Fruit fly (Drosophila melanogaster) whole organism, embryonic: ENCODE measurements around the gene CG32425.

Experiments
- Abd-B ChIP-seq: fragments of 200-800 bp; sonication (Bioruptor generic); optimal IDR thresholded peaks from 2 replicates; lab custom pipeline; 2018; ENCODE audit warnings: missing biosample characterization, mild to moderate bottlenecking, missing genetic modification characterization, moderate library complexity
- Antp ChIP-seq: fragments of 200-800 bp; sonication (Bioruptor generic); optimal IDR thresholded peaks from 3 replicates; lab custom pipeline; 2016; ENCODE audit warnings: missing biosample characterization, missing genetic modification characterization
- Atf6 ChIP-seq: fragments of 200-800 bp; sonication (Bioruptor generic); IDR thresholded peaks from 2 replicates; pipeline ENCODE4 v1.3.6; 2022; ENCODE audit warnings: missing biosample characterization, missing genetic modification characterization
- B-H2 ChIP-seq: fragments of 200-800 bp; sonication (Bioruptor generic); optimal IDR thresholded peaks from 2 replicates; lab custom pipeline; 2018; ENCODE audit warnings: missing biosample characterization, mild to moderate bottlenecking, missing genetic modification characterization
- CG11398 ChIP-seq: fragments of 200-800 bp; sonication (Bioruptor generic); optimal IDR thresholded peaks from 2 replicates; lab custom pipeline; 2016; ENCODE audit warnings: missing biosample characterization, missing genetic modification characterization
- CG11723 ChIP-seq: fragments of 200-800 bp; sonication (Bioruptor generic); optimal IDR thresholded peaks from 2 replicates; lab custom pipeline; 2017; ENCODE audit warnings: missing biosample characterization, mild to moderate bottlenecking, missing genetic modification characterization
- CG12104 ChIP-seq: fragments of 200-800 bp; sonication (Bioruptor generic); optimal IDR thresholded peaks from 3 replicates; lab custom pipeline; 2016; ENCODE audit warnings: missing biosample characterization, missing genetic modification characterization
- CG12155 ChIP-seq: fragments of 200-800 bp; sonication (Bioruptor generic); optimal IDR thresholded peaks from 3 replicates; lab custom pipeline; 2016; ENCODE audit warnings: missing biosample characterization, missing genetic modification characterization
- CG12236 ChIP-seq: fragments of 200-800 bp; sonication (Bioruptor generic); optimal IDR thresholded peaks from 2 replicates; lab custom pipeline; 2016; ENCODE audit warnings: missing biosample characterization, missing genetic modification characterization
- CG13775 ChIP-seq: fragments of 200-800 bp; sonication (Bioruptor generic); optimal IDR thresholded peaks from 3 replicates; lab custom pipeline; 2017; ENCODE audit warnings: missing biosample characterization, mild to moderate bottlenecking, missing genetic modification characterization
- CG15479 ChIP-seq: fragments of 200-800 bp; sonication (Bioruptor generic); optimal IDR thresholded peaks from 3 replicates; lab custom pipeline; 2019; ENCODE audit warnings: missing biosample characterization, mild to moderate bottlenecking, missing genetic modification characterization, moderate library complexity
- CG16815 ChIP-seq: fragments of 200-800 bp; sonication (Bioruptor generic); optimal IDR thresholded peaks from 3 replicates; lab custom pipeline; 2017; ENCODE audit warnings: missing biosample characterization, mild to moderate bottlenecking, missing genetic modification characterization
- CG17186 ChIP-seq: fragments of 200-800 bp; sonication (Bioruptor generic); optimal IDR thresholded peaks from 3 replicates; lab custom pipeline; 2017; ENCODE audit warnings: missing biosample characterization, missing genetic modification reagents, missing genetic modification characterization
- CG17361 ChIP-seq: fragments of 200-800 bp; sonication (Bioruptor generic); IDR thresholded peaks from 3 replicates; pipeline ENCODE4 v1.3.6; 2022; ENCODE audit warnings: missing biosample characterization, missing genetic modification characterization
- CG18599 ChIP-seq: fragments of 200-800 bp; sonication (Bioruptor generic); optimal IDR thresholded peaks from 3 replicates; lab custom pipeline; 2017; ENCODE audit warnings: missing biosample characterization, missing genetic modification characterization, mild to moderate bottlenecking, moderate library complexity, missing genetic modification reagents
- CG2202 ChIP-seq: fragments of 200-800 bp; sonication (Bioruptor generic); optimal IDR thresholded peaks from 2 replicates; lab custom pipeline; 2018; ENCODE audit warnings: missing biosample characterization, mild to moderate bottlenecking, missing genetic modification characterization
- CG2678 ChIP-seq: fragments of 200-800 bp; sonication (Bioruptor generic); optimal IDR thresholded peaks from 3 replicates; lab custom pipeline; 2019; ENCODE audit warnings: missing biosample characterization, mild to moderate bottlenecking, missing genetic modification characterization, moderate library complexity
- CG2889 ChIP-seq: fragments of 200-800 bp; sonication (Bioruptor generic); IDR thresholded peaks from 3 replicates; pipeline ENCODE4 v1.3.6; 2022; ENCODE audit warnings: missing biosample characterization, missing genetic modification characterization
- CG3281 ChIP-seq: fragments of 200-800 bp; sonication (Bioruptor generic); optimal IDR thresholded peaks from 3 replicates; lab custom pipeline; 2017; ENCODE audit warnings: missing biosample characterization, mild to moderate bottlenecking, missing genetic modification characterization
- CG7357 ChIP-seq: fragments of 200-800 bp; sonication (Bioruptor generic); IDR thresholded peaks from 3 replicates; pipeline ENCODE4 v1.3.6; 2022; ENCODE audit warnings: missing biosample characterization, missing genetic modification characterization
- CTCF ChIP-seq: fragments of 200-800 bp; sonication (Bioruptor generic); optimal IDR thresholded peaks from 2 replicates; lab custom pipeline; 2017; ENCODE audit warnings: missing biosample characterization, mild to moderate bottlenecking, missing genetic modification characterization, moderate library complexity
- Chrac-16 ChIP-seq: fragments of 200-800 bp; sonication (Bioruptor generic); optimal IDR thresholded peaks from 3 replicates; lab custom pipeline; 2016; ENCODE audit warnings: missing biosample characterization, missing genetic modification characterization
- CrebB ChIP-seq: fragments of 200-800 bp; sonication (Bioruptor generic); optimal IDR thresholded peaks from 3 replicates; lab custom pipeline; 2018; ENCODE audit warnings: missing biosample characterization, mild to moderate bottlenecking, missing genetic modification characterization
- Doc2 ChIP-seq: fragments of 200-800 bp; sonication (Bioruptor generic); IDR thresholded peaks from 2 replicates; pipeline ENCODE4 v1.3.6; 2022; ENCODE audit warnings: missing biosample characterization, missing genetic modification characterization
- Doc3 ChIP-seq: fragments of 200-800 bp; sonication (Bioruptor generic); IDR thresholded peaks from 3 replicates; pipeline ENCODE4 v1.3.6; 2022; ENCODE audit warnings: missing biosample characterization, missing genetic modification characterization; ENCODE audit not compliant: partially characterized antibody
- Eip74EF ChIP-seq, 2 experiments: fragments of 200-800 bp in 1 of 2; fragments of >200 bp in 1 of 2; sonication (Bioruptor generic) in 1 of 2; optimal IDR thresholded peaks; 2 replicates each; lab custom pipeline; 2017 to 2019; ENCODE audit warnings: missing biosample characterization in 2 of 2, missing genetic modification characterization in 2 of 2, mild to moderate bottlenecking in 1 of 2, moderate library complexity in 1 of 2
- HLHmδ ChIP-seq: fragments of 200-800 bp; sonication (Bioruptor generic); optimal IDR thresholded peaks from 2 replicates; lab custom pipeline; 2018; ENCODE audit warnings: missing biosample characterization, mild to moderate bottlenecking, missing genetic modification characterization, moderate library complexity
- Hr3 ChIP-seq: fragments of 200-800 bp; sonication (Bioruptor generic); optimal IDR thresholded peaks from 3 replicates; lab custom pipeline; 2016; ENCODE audit warnings: missing biosample characterization, missing genetic modification characterization
- Jarid2 ChIP-seq: fragments of 200-800 bp; sonication (Bioruptor generic); optimal IDR thresholded peaks from 3 replicates; lab custom pipeline; 2017; ENCODE audit warnings: mild to moderate bottlenecking, missing biosample characterization, missing genetic modification reagents, missing genetic modification characterization
- Kr ChIP-seq: fragments of 200-800 bp; sonication (Bioruptor generic); optimal IDR thresholded peaks from 2 replicates; lab custom pipeline; 2017; ENCODE audit warnings: missing biosample characterization, mild to moderate bottlenecking, missing genetic modification characterization
- Lhr ChIP-seq: fragments of 200-800 bp; sonication (Bioruptor generic); optimal IDR thresholded peaks from 3 replicates; lab custom pipeline; 2017; ENCODE audit warnings: mild to moderate bottlenecking, missing biosample characterization, missing genetic modification reagents, missing genetic modification characterization
- Max ChIP-seq: fragments of 200-800 bp; sonication (Bioruptor generic); optimal IDR thresholded peaks from 2 replicates; lab custom pipeline; 2016; ENCODE audit warnings: missing biosample characterization, mild to moderate bottlenecking, missing genetic modification characterization
- NC2α ChIP-seq: fragments of 200-800 bp; sonication (Bioruptor generic); optimal IDR thresholded peaks from 2 replicates; lab custom pipeline; 2016; ENCODE audit warnings: missing biosample characterization, missing genetic modification characterization
- Trl ChIP-seq, 3 experiments: fragments of >200 bp in 2 of 3; fragments of 200-800 bp in 1 of 3; sonication (Bioruptor generic) in 1 of 3; optimal IDR thresholded peaks; 2 replicates in 1 of 3; 3 replicates in 2 of 3; lab custom pipeline; 2016 to 2017; ENCODE audit warnings: missing biosample characterization in 1 of 3, missing genetic modification characterization in 1 of 3
- ab ChIP-seq: fragments of 200-800 bp; sonication (Bioruptor generic); optimal IDR thresholded peaks from 2 replicates; lab custom pipeline; 2016; ENCODE audit warnings: missing biosample characterization, missing genetic modification characterization
- bsh ChIP-seq, 2 experiments: fragments of 200-800 bp; sonication (Bioruptor generic); optimal IDR thresholded peaks; 2 replicates each; lab custom pipeline; 2017 to 2018; ENCODE audit warnings: mild to moderate bottlenecking in 2 of 2, missing biosample characterization in 2 of 2, missing genetic modification characterization in 2 of 2, moderate library complexity in 1 of 2
- btn ChIP-seq: fragments of 200-800 bp; sonication (Bioruptor generic); optimal IDR thresholded peaks from 2 replicates; lab custom pipeline; 2016; ENCODE audit warnings: missing biosample characterization, missing genetic modification characterization
- dmrt99B ChIP-seq: fragments of 200-800 bp; sonication (Bioruptor generic); optimal IDR thresholded peaks from 2 replicates; lab custom pipeline; 2018; ENCODE audit warnings: missing biosample characterization, mild to moderate bottlenecking, missing genetic modification characterization, moderate library complexity
- h ChIP-seq: fragments of >200 bp; optimal IDR thresholded peaks from 2 replicates; lab custom pipeline; 2017
- insv ChIP-seq, 2 experiments: fragments of 200-800 bp; sonication (Bioruptor generic); optimal IDR thresholded peaks; 3 replicates each; lab custom pipeline; 2016 to 2018; ENCODE audit warnings: missing biosample characterization in 2 of 2, missing genetic modification characterization in 2 of 2
- lbe ChIP-seq: fragments of 200-800 bp; sonication (Bioruptor generic); optimal IDR thresholded peaks from 2 replicates; lab custom pipeline; 2016; ENCODE audit warnings: missing biosample characterization, mild to moderate bottlenecking, missing genetic modification characterization
- luna ChIP-seq: fragments of 200-800 bp; sonication (Bioruptor generic); optimal IDR thresholded peaks from 2 replicates; lab custom pipeline; 2016; ENCODE audit warnings: missing biosample characterization, missing genetic modification characterization
- oc ChIP-seq: fragments of 200-800 bp; sonication (Bioruptor generic); optimal IDR thresholded peaks from 2 replicates; lab custom pipeline; 2018; ENCODE audit warnings: missing biosample characterization, mild to moderate bottlenecking, missing genetic modification characterization, moderate library complexity
- otp ChIP-seq: fragments of 200-800 bp; sonication (Bioruptor generic); IDR thresholded peaks from 3 replicates; pipeline ENCODE4, ENCODE4 v1.3.6; 2022; ENCODE audit warnings: missing biosample characterization, missing genetic modification characterization
- sisA ChIP-seq: fragments of 200-800 bp; sonication (Bioruptor generic); IDR thresholded peaks from 2 replicates; pipeline ENCODE4 v1.3.6; 2022; ENCODE audit warnings: missing biosample characterization, missing genetic modification characterization
- tgo ChIP-seq: fragments of 200-800 bp; sonication (Bioruptor generic); IDR thresholded peaks from 3 replicates; pipeline ENCODE4 v1.3.6; 2022; ENCODE audit warnings: missing biosample characterization, missing genetic modification characterization
- unpg ChIP-seq: fragments of 200-800 bp; sonication (Bioruptor generic); optimal IDR thresholded peaks from 3 replicates; lab custom pipeline; 2018; ENCODE audit warnings: missing biosample characterization, mild to moderate bottlenecking, missing genetic modification characterization, moderate library complexity
- vvl ChIP-seq: fragments of 200-800 bp; sonication (Bioruptor generic); IDR thresholded peaks from 2 replicates; pipeline ENCODE4 v1.3.6; 2022; ENCODE audit warnings: missing biosample characterization, missing genetic modification characterization
- z ChIP-seq: fragments of 200-800 bp; sonication (Bioruptor generic); IDR thresholded peaks from 3 replicates; pipeline ENCODE4 v1.3.6; 2022; ENCODE audit warnings: missing biosample characterization, missing genetic modification characterization

CG32425 gene

dm6 chr3L:20493417-20494261, 3.5 kb upstream of the CG32425 start (continued):
- TF ChIP-seq Jarid2 (GFP tag; lab: Kevin White, UChicago) (peak; percentile 64), CG18599 (GFP tag; lab: Kevin White, UChicago) (peak; percentile 84), NC2α (GFP tag; lab: Kevin White, UChicago) (no peak), Abd-B (GFP tag; lab: Kevin White, UChicago) (peak; percentile 46), Lhr (GFP tag; lab: Kevin White, UChicago) (no peak), oc (tag; lab: Kevin White, UChicago) (no peak), lbe (GFP tag; lab: Kevin White, UChicago) (peak; percentile 88), HLHmδ (GFP tag; lab: Kevin White, UChicago) (no peak), Doc2 (no peak), bsh (GFP tag; optimal IDR thresholded peaks at IDR 0.05; lab: Kevin White, UChicago) (peak; percentile 32 to 57), h (lab: Kevin White, UChicago) (no peak), CG11398 (no peak), Antp (GFP tag; lab: Kevin White, UChicago) (no peak), Atf6 (GFP tag; lab: Robert Waterston, UW) (peak; percentile 88), CG17361 (GFP tag; lab: Robert Waterston, UW) (peak; percentile 69), CG13775 (no peak), Trl (optimal IDR thresholded peaks at IDR 0.05; lab: Kevin White, UChicago) (peak; percentile 56 to 84), Trl (GFP tag; optimal IDR thresholded peaks at IDR 0.05; lab: Kevin White, UChicago) (no peak), z (GFP tag; lab: Robert Waterston, UW) (no peak), otp (GFP tag; lab: Robert Waterston, UW) (peak; percentile 66; the same call in 1 of the 3 replicates), Max (GFP tag; lab: Kevin White, UChicago) (peak; percentile 12), CTCF (GFP tag; lab: Kevin White, UChicago) (peak; percentile 40), dmrt99B (peak; percentile 85), CG7357 (GFP tag; lab: Robert Waterston, UW) (peak; percentile 41; the same call in 1 of the 3 replicates), B-H2 (GFP tag; lab: Kevin White, UChicago) (no peak), CG2202 (no peak), tgo (GFP tag; lab: Robert Waterston, UW) (peak; percentile 86), unpg (GFP tag; lab: Kevin White, UChicago) (peak; percentile 83), CG2889 (no peak), CG12104 (GFP tag; lab: Kevin White, UChicago) (peak; percentile 60), CG2678 (peak; percentile 85), CG15479 (GFP tag; lab: Kevin White, UChicago) (peak; percentile 69), luna (peak; percentile 14), CG17186 (GFP tag; lab: Kevin White, UChicago) (no peak), CG16815 (peak; percentile 32), sisA (peak; percentile 37; the same call in 1 of the 2 replicates), CG3281 (GFP tag; lab: Kevin White, UChicago) (peak; percentile 81), CrebB (tag; lab: Kevin White, UChicago) (peak; percentile 28), btn (GFP tag; lab: Kevin White, UChicago) (peak; percentile 15), insv (GFP tag; optimal IDR thresholded peaks at IDR 0.05; lab: Kevin White, UChicago) (no peak), Chrac-16 (GFP tag; lab: Kevin White, UChicago) (peak; percentile 70), Kr (GFP tag; lab: Kevin White, UChicago) (no peak), Doc3 (no peak), CG12236 (GFP tag; lab: Kevin White, UChicago) (no peak), vvl (peak; percentile 90), Hr3 (GFP tag; lab: Kevin White, UChicago) (peak; percentile 60), CG12155 (peak; percentile 72), ab (GFP tag; lab: Kevin White, UChicago) (no peak), CG11723 (no peak), Eip74EF (GFP tag; optimal IDR thresholded peaks at IDR 0.05; lab: Kevin White, UChicago) (peak in 1 of 2 experiments; percentile 76)
